Worm (Caenorhabditis elegans): ENCODE data around the gene cdr-3.
A peak's percentile ranks its signal among the peaks of the same experiment; 100 is the strongest.

The cdr-3 gene

ce11 chrV:12400677-12401236, 16.4 kb downstream of the cdr-3 start, which contains the start of the genes K01D12.20 and miga-1:
K01D12.20 (minus strand) TSS chrV:12400814.
miga-1 (minus strand) TSS chrV:12400859.
- TF ChIP-seq lin-35 (GFP tag; optimal IDR thresholded peaks at IDR 0.05), result peak; percentile 26 to 63
- peak in 2 of 3 experiments; percentile 8 to 11 for TF ChIP-seq ceh-82 (tag; optimal IDR thresholded peaks at IDR 0.05)
- TF ChIP-seq nhr-90 (tag; optimal IDR thresholded peaks at IDR 0.05; ENCODE audit: poor library complexity), result peak; percentile 49
- no peak for TF ChIP-seq ceh-63 (GFP tag; optimal IDR thresholded peaks at IDR 0.05)
- peak; percentile 59 for TF ChIP-seq mep-1 (tag; optimal IDR thresholded peaks at IDR 0.05)
- TF ChIP-seq blmp-1 (tag; optimal IDR thresholded peaks at IDR 0.05), result peak; percentile 25
- TF ChIP-seq nhr-19 (GFP tag; conservative IDR thresholded peaks at IDR 0.05), result peak; percentile 22; the same call in 1 of the 2 replicates
- TF ChIP-seq snu-23 (GFP tag; optimal IDR thresholded peaks at IDR 0.05), result peak; percentile 57
- no peak for TF ChIP-seq jun-1 (tag; optimal IDR thresholded peaks at IDR 0.05)
- TF ChIP-seq fkh-4 (tag; optimal IDR thresholded peaks at IDR 0.05; ENCODE audit: borderline replicate concordance), result no peak
- no peak for TF ChIP-seq nhr-84 (tag; optimal IDR thresholded peaks at IDR 0.05)
- no peak for TF ChIP-seq irx-1 (tag; optimal IDR thresholded peaks at IDR 0.05)
- peak; percentile 32 for TF ChIP-seq xbp-1 (tag; optimal IDR thresholded peaks at IDR 0.05)
- peak; percentile 43 for TF ChIP-seq swsn-7 (tag; optimal IDR thresholded peaks at IDR 0.05)
- no peak for TF ChIP-seq nhr-11 (tag; optimal IDR thresholded peaks at IDR 0.05)
- peak; percentile 31 for TF ChIP-seq tbx-2 (tag; optimal IDR thresholded peaks at IDR 0.05)
- no peak for TF ChIP-seq pax-3 (tag; optimal IDR thresholded peaks at IDR 0.05)
- peak; percentile 37 to 55 (median 46) for TF ChIP-seq dpl-1 (GFP tag; optimal IDR thresholded peaks at IDR 0.05)
- TF ChIP-seq elt-2 (tag; optimal IDR thresholded peaks at IDR 0.05), result peak; percentile 34
- no peak for TF ChIP-seq mef-2 (tag; optimal IDR thresholded peaks at IDR 0.05)
- no peak for TF ChIP-seq fkh-8 (tag; optimal IDR thresholded peaks at IDR 0.05)
- TF ChIP-seq C16A3.4 (tag; optimal IDR thresholded peaks at IDR 0.05), result peak; percentile 56
- peak; percentile 22 for TF ChIP-seq skn-1 (tag; optimal IDR thresholded peaks at IDR 0.05)
- TF ChIP-seq lsy-2 (tag; optimal IDR thresholded peaks at IDR 0.05), result peak; percentile 55 to 62
- TF ChIP-seq unc-62 (GFP tag; optimal IDR thresholded peaks at IDR 0.05), result no peak
- no peak for TF ChIP-seq ztf-4 (tag; optimal IDR thresholded peaks at IDR 0.05)
- peak; percentile 42 for TF ChIP-seq dsc-1 (tag; optimal IDR thresholded peaks at IDR 0.05)
- TF ChIP-seq nhr-71 (tag; optimal IDR thresholded peaks at IDR 0.05), result peak; percentile 42
- TF ChIP-seq C34B4.2 (tag; optimal IDR thresholded peaks at IDR 0.05), result no peak
- TF ChIP-seq nhr-47 (tag; optimal IDR thresholded peaks at IDR 0.05), result peak; percentile 56
- TF ChIP-seq efl-1 (optimal IDR thresholded peaks at IDR 0.05), result peak; percentile 31 to 60
- peak; percentile 50 to 93 for TF ChIP-seq efl-1 (GFP tag; optimal IDR thresholded peaks at IDR 0.05 in 1 of 2)
- TF ChIP-seq nhr-20 (tag; optimal IDR thresholded peaks at IDR 0.05), result peak; percentile 46
- TF ChIP-seq lin-15B (tag; optimal IDR thresholded peaks at IDR 0.05), result peak; percentile 28

ce11 chrV:12397545-12397944, 19.6 kb downstream of the cdr-3 start, which contains the start of gene K01D12.5:
K01D12.5 (plus strand) TSS chrV:12397845.
- TF ChIP-seq isw-1 (GFP tag; IDR thresholded peaks at IDR 0.05) (no peak), dpl-1 (GFP tag; optimal IDR thresholded peaks at IDR 0.05) (no peak), lin-15B (tag; optimal IDR thresholded peaks at IDR 0.05) (no peak), hlh-4 (tag; optimal IDR thresholded peaks at IDR 0.05) (no peak), lsy-2 (tag; optimal IDR thresholded peaks at IDR 0.05) (no peak), C34B4.2 (tag; optimal IDR thresholded peaks at IDR 0.05) (no peak), Y116A8C.19 (tag; optimal IDR thresholded peaks at IDR 0.05; ENCODE audit: borderline replicate concordance) (no peak), ztf-11 (tag; optimal IDR thresholded peaks at IDR 0.05) (no peak), nhr-77 (tag; optimal IDR thresholded peaks at IDR 0.05) (no peak), ceh-63 (GFP tag; optimal IDR thresholded peaks at IDR 0.05) (no peak), hlh-17 (GFP tag; optimal IDR thresholded peaks at IDR 0.05; ENCODE audit: borderline replicate concordance) (no peak), pqm-1 (tag; optimal IDR thresholded peaks at IDR 0.05) (no peak), C04F5.9 (tag; optimal IDR thresholded peaks at IDR 0.05) (no peak), nhr-20 (tag; optimal IDR thresholded peaks at IDR 0.05) (no peak)
